Fruit fly (Drosophila melanogaster) whole organism, prepupa: ENCODE data around the gene CG43155.

ENCODE experiments used
- CG6792 ChIP-seq: fragments of 200-800 bp; sonication (Bioruptor generic); optimal IDR thresholded peaks from 3 replicates; lab custom pipeline; 2016; ENCODE audit warnings: missing biosample characterization, missing genetic modification characterization
- CG7368 ChIP-seq: fragments of 200-800 bp; sonication (Bioruptor generic); optimal IDR thresholded peaks from 3 replicates; lab custom pipeline; 2016; ENCODE audit warnings: missing biosample characterization, missing genetic modification characterization
- OdsH ChIP-seq: fragments of 200-800 bp; sonication (Bioruptor generic); optimal IDR thresholded peaks from 3 replicates; lab custom pipeline; 2016; ENCODE audit warnings: missing biosample characterization, missing genetic modification characterization
- svp ChIP-seq: fragments of 200-800 bp; sonication (Bioruptor generic); peaks from one replicate; lab custom pipeline; 2016; ENCODE audit warnings: missing biosample characterization, missing genetic modification characterization

dm6 chrX:11439270-11439669 lies 20.3 kb upstream of the CG43155 start:
- TF ChIP-seq OdsH (GFP tag; lab: Kevin White, UChicago) (no peak), CG6792 (GFP tag; lab: Kevin White, UChicago) (no peak), svp (GFP tag; lab: Kevin White, UChicago) (no peak), CG7368 (no peak)
